Fruit fly (Drosophila melanogaster) Kc167 (cell line): ENCODE measurements around the gene NP15.6.

ENCODE experiments used
- Myc ChIP-seq: fragments of >200 bp; optimal IDR thresholded peaks from 2 replicates; lab custom pipeline; 2017; ENCODE audit warnings: missing external identifiers
- Sin3A ChIP-seq: fragments of >200 bp; optimal IDR thresholded peaks from 2 replicates; lab custom pipeline; 2018; ENCODE audit warnings: missing external identifiers
- h ChIP-seq: fragments of >200 bp; optimal IDR thresholded peaks from 3 replicates; lab custom pipeline; 2018; ENCODE audit warnings: missing external identifiers
- insv ChIP-seq: fragments of >200 bp; optimal IDR thresholded peaks from 3 replicates; lab custom pipeline; 2018; ENCODE audit warnings: missing external identifiers
- psq ChIP-seq: fragments of >200 bp; optimal IDR thresholded peaks from 2 replicates; lab custom pipeline; 2017; ENCODE audit warnings: missing external identifiers
- ttk ChIP-seq: sonication (Bioruptor generic); optimal IDR thresholded peaks from 2 replicates; lab custom pipeline; 2017; ENCODE audit warnings: missing external identifiers

NP15.6 gene

dm6 chr3R:19069740-19070139 lies 42.6 kb downstream of the NP15.6 start:
- TF ChIP-seq insv (lab: Kevin White, UChicago) = no peak
- TF ChIP-seq Sin3A (lab: Kevin White, UChicago) = no peak
- TF ChIP-seq Myc = no peak
- no peak for TF ChIP-seq ttk
- TF ChIP-seq psq (lab: Kevin White, UChicago) = no peak

- TF ChIP-seq ttk (no peak), insv (lab: Kevin White, UChicago) (no peak), Myc (no peak), psq (lab: Kevin White, UChicago) (no peak), h (no peak), Sin3A (lab: Kevin White, UChicago) (no peak)
Measured at dm6 chr3R:19070222-19070949, 43.2 kb downstream of the NP15.6 start.

dm6 chr3R:19071951-19072350 lies 44.8 kb downstream of the NP15.6 start:
- no peak for TF ChIP-seq psq (lab: Kevin White, UChicago)

- TF ChIP-seq Sin3A (lab: Kevin White, UChicago) = no peak
- no peak for TF ChIP-seq psq (lab: Kevin White, UChicago)
- TF ChIP-seq Myc = no peak
- TF ChIP-seq ttk = no peak
- TF ChIP-seq h = no peak
- TF ChIP-seq insv (lab: Kevin White, UChicago) = no peak
Measured at dm6 chr3R:19073002-19073401, 45.8 kb downstream of the NP15.6 start.

dm6 chr3R:19074207-19074606 lies 47.0 kb downstream of the NP15.6 start:
- no peak for TF ChIP-seq h
- no peak for TF ChIP-seq Sin3A (lab: Kevin White, UChicago)
- TF ChIP-seq insv (lab: Kevin White, UChicago) = no peak
- no peak for TF ChIP-seq psq (lab: Kevin White, UChicago)
- no peak for TF ChIP-seq Myc
- no peak for TF ChIP-seq ttk

DNA sequence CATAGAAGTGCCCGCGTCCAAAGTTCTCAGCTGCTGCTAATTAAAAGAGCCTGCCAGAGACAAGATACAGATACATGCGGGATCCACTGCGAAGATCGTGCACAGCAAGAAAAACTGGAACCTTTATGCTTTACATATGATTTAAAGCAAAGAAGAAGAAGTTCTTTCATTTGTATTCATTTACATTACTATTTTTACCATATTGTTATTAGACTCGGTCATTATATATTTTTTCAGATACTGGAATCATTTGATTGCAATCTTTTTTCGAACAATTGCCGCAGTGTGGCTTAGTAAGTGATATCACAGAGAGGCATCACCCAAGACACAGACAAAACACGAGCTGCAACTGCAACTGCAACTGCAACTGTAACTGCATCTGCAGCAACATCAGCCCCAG lies 48.0 kb downstream of the NP15.6 start:
- no peak for TF ChIP-seq insv (lab: Kevin White, UChicago)
- TF ChIP-seq h = no peak
- TF ChIP-seq psq (lab: Kevin White, UChicago) = no peak
- TF ChIP-seq ttk = no peak
- TF ChIP-seq Sin3A (lab: Kevin White, UChicago) = no peak
- TF ChIP-seq Myc = no peak
